Worm (Caenorhabditis elegans) whole organism, L1 larva: ENCODE measurements around the gene Y94H6A.12.

Experiments used
- C34B4.2 ChIP-seq: sonication (generic microtip); optimal IDR thresholded peaks from 2 replicates; lab custom pipeline; 2017; ENCODE audit warnings: mild to moderate bottlenecking, missing genetic modification characterization, missing compliant biosample characterization
- F16B12.6 ChIP-seq: fragments of 150-350 bp; optimal IDR thresholded peaks from 2 replicates; lab custom pipeline; 2014; ENCODE audit warnings: missing biosample characterization, missing genetic modification characterization
- Y116A8C.19 ChIP-seq: sonication (generic microtip); optimal IDR thresholded peaks from 2 replicates; lab custom pipeline; 2016; ENCODE audit warnings: missing compliant biosample characterization, missing genetic modification characterization, borderline replicate concordance
- aha-1 ChIP-seq: fragments of 150-350 bp; optimal IDR thresholded peaks from 2 replicates; lab custom pipeline; 2014; ENCODE audit warnings: missing biosample characterization, missing genetic modification characterization
- aly-2 ChIP-seq: fragments of 150-350 bp; optimal IDR thresholded peaks from 2 replicates; lab custom pipeline; 2014; ENCODE audit warnings: missing biosample characterization, missing genetic modification characterization
- ceh-82 ChIP-seq, 3 experiments: fragments of 150-350 bp in 1 of 3; sonication (generic microtip) in 2 of 3; optimal IDR thresholded peaks; 2 replicates each; lab custom pipeline; 2014 to 2017; ENCODE audit warnings: missing biosample characterization in 3 of 3, missing genetic modification characterization in 3 of 3
- efl-1 ChIP-seq, 4 experiments: fragments of 150-350 bp; optimal IDR thresholded peaks in 3 of 4; peaks in 1 of 4; 1 replicate in 1 of 4; 2 replicates in 3 of 4; lab custom pipeline; 2014; ENCODE audit warnings: missing biosample characterization in 2 of 4, missing genetic modification characterization in 2 of 4, missing genetic modification reagents in 2 of 4
- efl-3 ChIP-seq: fragments of 200-800 bp; sonication (Bioruptor generic); optimal IDR thresholded peaks from 2 replicates; lab custom pipeline; 2018; ENCODE audit warnings: mild to moderate bottlenecking, missing genetic modification characterization, missing compliant biosample characterization
- fkh-10 ChIP-seq: sonication (generic microtip); optimal IDR thresholded peaks from 2 replicates; lab custom pipeline; 2017; ENCODE audit warnings: missing biosample characterization, missing genetic modification reagents, missing genetic modification characterization
- lin-13 ChIP-seq: fragments of 150-350 bp; optimal IDR thresholded peaks from 2 replicates; lab custom pipeline; 2014; ENCODE audit warnings: missing biosample characterization, missing genetic modification reagents, missing genetic modification characterization
- lin-14 ChIP-seq: fragments of 200-800 bp; sonication (Bioruptor generic); optimal IDR thresholded peaks from 2 replicates; lab custom pipeline; 2018; ENCODE audit warnings: mild to moderate bottlenecking, missing genetic modification characterization, moderate library complexity, missing compliant biosample characterization
- lin-15B ChIP-seq: fragments of 150-350 bp; sonication (generic microtip); optimal IDR thresholded peaks from 3 replicates; lab custom pipeline; 2014; ENCODE audit warnings: missing biosample characterization, missing genetic modification characterization
- lin-39 ChIP-seq: fragments of 150-350 bp; optimal IDR thresholded peaks from 2 replicates; lab custom pipeline; 2014; ENCODE audit warnings: missing biosample characterization, missing genetic modification reagents, missing genetic modification characterization
- nhr-19 ChIP-seq: fragments of 200-800 bp; sonication (Bioruptor generic); conservative IDR thresholded peaks from 2 replicates; pipeline ENCODE4 v1.3.6; 2022; ENCODE audit warnings: missing genetic modification characterization, missing compliant biosample characterization
- nhr-71 ChIP-seq: sonication (generic microtip); optimal IDR thresholded peaks from 2 replicates; lab custom pipeline; 2016; ENCODE audit warnings: mild to moderate bottlenecking, missing genetic modification characterization, moderate library complexity, missing compliant biosample characterization
- skn-1 ChIP-seq: fragments of 150-350 bp; optimal IDR thresholded peaks from 2 replicates; lab custom pipeline; 2014; ENCODE audit warnings: missing biosample characterization, missing genetic modification characterization
- sox-4 ChIP-seq: sonication (generic microtip); optimal IDR thresholded peaks from 2 replicates; lab custom pipeline; 2016; ENCODE audit warnings: missing genetic modification characterization, missing compliant biosample characterization
- unc-62 ChIP-seq: fragments of 150-350 bp; optimal IDR thresholded peaks from 2 replicates; lab custom pipeline; 2014; ENCODE audit warnings: missing biosample characterization, missing genetic modification reagents, missing genetic modification characterization
- zip-4 ChIP-seq: fragments of 200-800 bp; sonication (Bioruptor generic); optimal IDR thresholded peaks from 2 replicates; lab custom pipeline; 2018; ENCODE audit warnings: mild to moderate bottlenecking, missing genetic modification characterization, moderate library complexity, missing compliant biosample characterization

Gene Y94H6A.12

DNA sequence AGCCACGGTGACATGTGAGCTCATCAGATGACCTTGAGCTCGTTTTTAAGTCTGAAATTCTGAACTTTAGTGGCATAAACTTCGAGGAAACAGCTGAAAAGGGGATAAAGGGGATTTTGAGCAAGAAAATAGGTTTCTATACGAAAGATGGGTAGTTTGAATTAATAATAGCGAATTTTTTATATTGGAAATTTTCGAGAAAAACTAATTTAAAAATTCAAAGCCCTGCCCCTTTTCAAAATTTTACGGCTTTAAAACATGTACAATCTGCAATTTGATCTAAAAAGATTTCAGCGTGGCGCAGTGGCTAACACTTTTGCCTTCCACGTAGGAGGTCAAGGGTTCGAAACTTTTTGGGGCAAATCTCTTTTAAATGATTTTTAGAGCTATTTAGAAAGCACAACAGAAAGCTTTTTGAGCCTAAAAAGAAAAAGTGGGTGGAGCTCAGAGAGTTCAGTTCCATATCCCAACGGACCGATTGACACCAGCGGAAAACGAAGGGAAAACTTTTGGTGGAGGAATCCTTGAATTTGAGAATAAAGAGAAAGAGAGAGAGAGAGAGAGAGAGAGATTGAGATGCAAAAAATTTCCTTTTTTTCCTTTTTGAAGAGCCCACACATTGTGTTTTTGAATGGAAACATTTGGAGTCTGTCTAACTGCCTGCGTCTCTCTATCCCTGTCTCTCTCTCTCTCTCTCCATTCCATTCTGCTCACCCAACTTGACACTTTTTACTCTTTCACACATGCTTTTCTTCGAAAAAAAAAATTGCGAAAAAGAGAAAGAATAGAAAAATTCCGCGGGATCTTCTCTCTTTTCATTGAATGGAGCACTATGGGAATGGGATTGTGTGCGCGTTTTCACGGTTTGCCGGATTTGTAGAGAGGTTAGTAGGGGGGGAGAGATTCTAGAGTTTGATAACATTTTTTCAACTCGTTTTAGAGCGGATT is 48.6 kb downstream of the Y94H6A.12 start, which contains the start of gene Y69A2AR.31 (continued):
- TF ChIP-seq ceh-82 (tag; optimal IDR thresholded peaks at IDR 0.05; lab: Kevin White, UChicago) (peak in 1 of 3 experiments; percentile 55), sox-4 (tag; lab: Kevin White, UChicago) (no peak), nhr-19 (GFP tag; lab: Robert Waterston, UW) (no peak), skn-1 (tag; lab: Kevin White, UChicago) (no peak), nhr-71 (tag; lab: Kevin White, UChicago) (peak; percentile 35), aha-1 (tag; lab: Kevin White, UChicago) (no peak), lin-14 (GFP tag; lab: Kevin White, UChicago) (peak; percentile 83), unc-62 (no peak), F16B12.6 (tag; lab: Kevin White, UChicago) (no peak), C34B4.2 (tag; lab: Kevin White, UChicago) (no peak), lin-15B (tag; lab: Kevin White, UChicago) (no peak), aly-2 (tag; lab: Kevin White, UChicago) (no peak), fkh-10 (peak; percentile 72), lin-39 (no peak), efl-3 (no peak), Y116A8C.19 (tag; lab: Kevin White, UChicago) (no peak), zip-4 (GFP tag; lab: Kevin White, UChicago) (no peak), efl-1 (optimal IDR thresholded peaks at IDR 0.05; lab: Kevin White, UChicago) (peak; percentile 6 to 20), efl-1 (GFP tag; optimal IDR thresholded peaks at IDR 0.05 in 1 of 2; lab: Kevin White, UChicago) (peak; percentile 3 to 88), lin-13 (GFP tag; lab: Kevin White, UChicago) (no peak)
